Fruit fly (Drosophila melanogaster) whole organism, larva: ENCODE results near the gene rogdi.

ENCODE experiments used
- noc ChIP-seq: fragments of 200-800 bp; sonication (Bioruptor generic); optimal IDR thresholded peaks from 3 replicates; lab custom pipeline; 2019; ENCODE audit warnings: missing biosample characterization, mild to moderate bottlenecking, missing genetic modification characterization, moderate library complexity

rogdi gene

dm6 chr3L:17047811-17048239, 1.5 kb upstream of the rogdi start:
- TF ChIP-seq noc (tag; lab: Kevin White, UChicago) = peak; percentile 9

DNA sequence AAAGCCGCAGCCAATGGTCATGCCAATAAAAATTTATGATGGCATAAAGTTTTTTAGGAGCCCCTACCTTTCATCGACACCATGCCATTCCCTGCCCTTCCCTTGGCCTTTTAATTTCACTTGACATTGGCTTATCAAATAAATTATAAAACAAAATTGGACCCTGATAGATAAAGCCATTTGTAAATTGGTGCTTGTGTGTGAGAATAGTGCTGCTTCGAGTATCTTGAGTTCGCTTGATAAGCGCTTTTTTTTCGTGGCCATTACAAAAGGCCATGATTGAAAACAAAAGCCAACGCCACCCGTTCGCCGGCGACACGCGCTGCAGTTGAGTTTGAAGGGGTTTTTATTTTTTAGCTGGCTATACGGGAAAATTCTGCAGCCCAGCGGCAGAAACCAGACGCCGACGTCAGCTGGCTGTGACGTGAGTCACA, 617 bp downstream of the rogdi start:
- peak; percentile 88 for TF ChIP-seq noc (tag; lab: Kevin White, UChicago)

- no peak for TF ChIP-seq noc (tag; lab: Kevin White, UChicago)
These were observed 1.5 kb downstream of the rogdi start for dm6 chr3L:17050661-17051452.

DNA sequence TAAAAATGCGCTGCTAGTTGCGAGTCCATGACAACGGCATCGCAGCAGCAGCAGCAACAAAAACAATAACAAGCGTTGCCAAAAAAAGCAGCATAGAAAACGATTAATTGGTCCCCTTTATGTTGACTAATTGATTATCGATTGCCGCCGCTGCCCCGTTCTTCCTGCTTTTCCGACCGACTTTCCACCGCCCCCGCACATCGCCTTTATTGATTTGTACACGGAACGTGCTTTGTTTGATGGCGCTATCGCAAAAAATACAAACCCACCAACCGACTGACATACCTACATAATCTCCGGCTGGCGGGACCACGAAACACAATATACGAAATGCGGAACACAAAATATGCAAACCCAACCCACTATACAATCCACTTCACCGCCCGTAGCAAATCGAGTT, 2.2 kb downstream of the rogdi start:
- no peak for TF ChIP-seq noc (tag; lab: Kevin White, UChicago)

DNA sequence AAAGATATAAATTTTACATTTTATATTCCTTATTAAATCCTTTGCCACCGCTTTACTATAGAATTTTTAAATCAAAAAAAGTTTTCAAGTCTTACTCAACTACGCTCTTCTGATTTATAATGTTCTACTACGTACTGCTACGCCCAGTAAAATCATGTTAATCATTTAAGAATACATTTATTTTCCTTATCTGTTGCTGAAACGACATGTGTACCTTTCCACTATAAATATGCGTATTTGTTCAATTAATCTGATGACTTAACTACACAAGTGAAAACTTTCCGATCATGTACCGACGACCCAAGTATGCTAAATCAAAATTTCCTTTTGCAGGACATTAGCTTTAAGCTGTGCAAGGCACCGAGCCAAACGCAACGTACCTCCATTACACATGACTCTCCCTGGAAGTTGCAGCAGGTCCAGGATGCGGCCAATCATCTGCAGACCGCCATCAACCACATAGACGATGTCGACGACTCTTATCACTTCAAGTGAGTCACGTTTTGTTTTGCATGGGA, 3.1 kb downstream of the rogdi start:
- TF ChIP-seq noc (tag; lab: Kevin White, UChicago) = no peak

DNA sequence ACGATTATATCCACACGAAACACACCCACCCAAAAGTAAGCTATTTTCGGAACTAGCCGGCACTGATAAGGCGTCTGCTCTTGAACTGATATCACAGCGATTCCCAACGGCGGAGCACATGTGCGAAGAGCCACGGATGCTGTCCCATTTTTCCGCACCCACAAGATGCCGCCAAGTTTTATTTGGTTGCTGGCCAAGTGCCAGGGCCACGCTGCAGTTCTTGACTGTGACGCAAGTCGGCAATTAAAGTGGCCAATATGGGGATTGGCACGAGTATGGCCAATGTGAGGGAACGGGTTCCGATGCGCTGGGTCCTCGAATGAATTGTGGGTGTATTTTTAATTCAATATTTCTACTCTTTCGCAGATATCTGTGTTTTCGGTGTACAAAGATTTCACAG, 4.6 kb downstream of the rogdi start:
- TF ChIP-seq noc (tag; lab: Kevin White, UChicago) = no peak

DNA sequence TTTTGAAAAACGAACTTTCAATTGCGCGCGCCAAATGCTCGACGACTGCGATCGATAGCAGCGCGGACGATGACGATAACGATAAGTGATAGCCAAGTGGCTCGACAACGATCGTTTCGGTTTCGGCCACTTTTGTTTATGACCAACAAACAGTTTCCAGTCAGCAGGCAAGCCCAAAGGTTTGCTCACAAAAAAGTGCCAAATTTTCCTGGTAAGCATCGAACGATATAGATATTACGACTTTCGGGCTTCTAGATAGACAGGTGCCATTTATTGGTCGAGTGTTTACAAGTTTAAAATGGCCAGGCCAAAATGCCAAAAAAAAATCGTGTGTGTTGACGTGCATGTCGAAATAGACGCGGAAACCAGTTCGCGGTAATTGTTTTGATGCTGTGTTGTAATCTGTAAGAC, 6.2 kb downstream of the rogdi start, which contains the start of gene CG7724:
Gene CG7724 (plus strand): TSS at position 147 of the 411 bp plus-strand sequence.
- TF ChIP-seq noc (tag; lab: Kevin White, UChicago) = no peak

DNA sequence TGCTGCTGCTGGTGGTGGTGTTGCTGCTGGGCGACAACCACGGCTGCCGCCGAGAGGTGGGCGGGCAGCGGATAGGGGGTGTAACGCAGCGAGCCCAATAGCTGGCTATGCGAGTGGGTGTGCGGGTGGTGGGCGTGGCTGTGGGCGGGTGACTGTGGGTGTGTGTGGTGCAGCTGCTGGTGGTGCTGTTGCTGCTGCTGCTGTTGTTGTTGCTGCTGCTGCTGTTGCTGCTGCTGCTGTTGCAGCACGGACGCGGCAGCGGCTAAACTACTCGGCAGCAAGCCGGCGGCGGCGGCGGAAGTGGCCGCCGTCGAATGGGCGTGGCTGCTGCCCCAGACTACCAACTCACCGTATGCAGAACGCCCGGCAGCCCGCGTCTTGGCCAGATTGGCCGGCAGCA, 28.0 kb downstream of the rogdi start:
- no peak for TF ChIP-seq noc (tag; lab: Kevin White, UChicago)
